Worm (Caenorhabditis elegans): Measurements from ENCODE around the gene rrc-1.

DNA sequence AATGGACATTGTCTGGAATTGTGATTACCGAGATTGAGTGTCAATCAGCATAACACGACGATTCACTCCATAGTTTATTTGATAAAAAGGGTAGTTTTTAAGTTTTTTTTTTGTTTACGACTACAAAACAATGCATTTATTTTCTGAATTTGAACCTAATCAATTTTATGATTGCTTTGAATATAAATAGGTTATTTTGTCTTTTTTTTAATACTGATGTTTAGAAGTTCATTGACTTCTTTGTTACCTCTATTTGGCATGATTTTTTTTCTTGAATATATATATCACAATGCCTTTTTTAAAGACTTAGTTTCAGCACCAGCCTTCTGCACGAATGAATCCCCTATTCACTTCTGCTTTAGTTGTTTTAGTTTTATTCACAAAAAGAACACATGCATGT is 38.4 kb upstream of the rrc-1 start, which contains the start of gene R07B1.13:
- TF ChIP-seq him-1 (tag; optimal IDR thresholded peaks at IDR 0.05) = no peak
- no peak for TF ChIP-seq W03F9.2 (tag; optimal IDR thresholded peaks at IDR 0.05)

All from whole organism, L4/young adult.